Worm (Caenorhabditis elegans) whole organism, L4/young adult: ENCODE measurements around the gene H17B01.2.

ENCODE experiments used
- W03F9.2 ChIP-seq: fragments of 150-350 bp; optimal IDR thresholded peaks from 2 replicates; lab custom pipeline; 2014; ENCODE audit warnings: missing biosample characterization, missing genetic modification characterization
- him-1 ChIP-seq: sonication (generic microtip); optimal IDR thresholded peaks from 2 replicates; lab custom pipeline; 2016; ENCODE audit warnings: missing genotype, missing genetic modification reagents, missing genetic modification characterization, missing compliant biosample characterization

DNA sequence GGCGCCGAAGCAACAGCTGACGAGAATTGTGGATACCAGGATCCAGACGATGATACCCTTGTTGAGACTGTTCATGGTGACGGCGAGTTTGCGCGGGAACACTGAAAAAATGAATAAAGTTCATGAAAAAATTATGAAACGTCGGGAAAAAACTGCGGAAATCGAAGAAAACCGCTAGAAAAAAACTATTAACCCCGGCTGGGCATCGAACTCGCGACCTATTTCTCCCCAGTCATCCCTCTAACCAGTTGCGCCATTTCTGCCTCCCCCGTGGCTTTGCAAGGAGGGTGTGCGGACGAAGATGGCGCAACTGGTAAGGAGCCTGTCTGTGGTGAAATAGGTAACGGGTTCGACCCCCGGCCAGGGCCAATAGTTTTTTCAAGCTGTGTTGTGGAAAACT, 3.1 kb downstream of the H17B01.2 start, which contains the start of gene H17B01.5:
- TF ChIP-seq him-1 (tag; lab: Kevin White, UChicago) (no peak), W03F9.2 (tag; lab: Kevin White, UChicago) (no peak)
